Worm (Caenorhabditis elegans): ENCODE measurements around the gene srlf-11.

srlf-11 gene

ce11 chrIV:10902476-10902875, 16.7 kb upstream of the srlf-11 start:
- no peak for TF ChIP-seq ZK546.5 (tag; optimal IDR thresholded peaks at IDR 0.05)
- no peak for TF ChIP-seq fos-1 (tag; optimal IDR thresholded peaks at IDR 0.05)
- no peak for TF ChIP-seq nhr-76 (tag; optimal IDR thresholded peaks at IDR 0.05)
- no peak for TF ChIP-seq unc-62 (GFP tag; optimal IDR thresholded peaks at IDR 0.05)
- no peak for TF ChIP-seq daf-12 (tag; optimal IDR thresholded peaks at IDR 0.05)
- TF ChIP-seq egl-5 (tag; optimal IDR thresholded peaks at IDR 0.05): no peak
- TF ChIP-seq lin-15B (tag; optimal IDR thresholded peaks at IDR 0.05): no peak
- TF ChIP-seq mml-1 (tag; optimal IDR thresholded peaks at IDR 0.05): no peak
- no peak for TF ChIP-seq ztf-4 (tag; optimal IDR thresholded peaks at IDR 0.05)
- no peak for TF ChIP-seq sea-2 (GFP tag; optimal IDR thresholded peaks at IDR 0.05)
- TF ChIP-seq ceh-16 (tag; optimal IDR thresholded peaks at IDR 0.05): no peak
- TF ChIP-seq ama-1 (optimal IDR thresholded peaks at IDR 0.05): no peak
- no peak for TF ChIP-seq nhr-11 (tag; optimal IDR thresholded peaks at IDR 0.05)
- no peak for TF ChIP-seq fkh-2 (tag; optimal IDR thresholded peaks at IDR 0.05)
- no peak for TF ChIP-seq nhr-23 (tag; optimal IDR thresholded peaks at IDR 0.05)

ce11 chrIV:10900083-10900482, 14.3 kb upstream of the srlf-11 start, which contains the start of gene srlf-30:
TSS of gene srlf-30 (plus strand) at chrIV:10900383.
- TF ChIP-seq ama-1 (optimal IDR thresholded peaks at IDR 0.05) (no peak), eor-1 (tag; optimal IDR thresholded peaks at IDR 0.05) (no peak), snpc-4 (tag; optimal IDR thresholded peaks at IDR 0.05) (no peak), tbx-2 (tag; optimal IDR thresholded peaks at IDR 0.05) (no peak), fos-1 (tag; optimal IDR thresholded peaks at IDR 0.05) (no peak), egl-27 (tag; optimal IDR thresholded peaks at IDR 0.05) (no peak), skn-1 (tag; optimal IDR thresholded peaks at IDR 0.05) (no peak), jun-1 (tag; optimal IDR thresholded peaks at IDR 0.05) (no peak), ceh-82 (tag; optimal IDR thresholded peaks at IDR 0.05) (no peak), elt-3 (tag; optimal IDR thresholded peaks at IDR 0.05) (no peak), fkh-2 (tag; optimal IDR thresholded peaks at IDR 0.05) (no peak), unc-39 (tag; optimal IDR thresholded peaks at IDR 0.05) (no peak), pha-4 (tag; optimal IDR thresholded peaks at IDR 0.05) (no peak), elt-2 (tag; optimal IDR thresholded peaks at IDR 0.05) (no peak), nfya-1 (tag; optimal IDR thresholded peaks at IDR 0.05; ENCODE audit: insufficient read depth) (no peak), zag-1 (tag; optimal IDR thresholded peaks at IDR 0.05) (no peak)

- no peak for TF ChIP-seq ceh-28 (tag; optimal IDR thresholded peaks at IDR 0.05)
- no peak for TF ChIP-seq mml-1 (tag; optimal IDR thresholded peaks at IDR 0.05)
- no peak for TF ChIP-seq eor-1 (tag; optimal IDR thresholded peaks at IDR 0.05)
- TF ChIP-seq zag-1 (tag; optimal IDR thresholded peaks at IDR 0.05): no peak
- no peak for TF ChIP-seq egl-5 (tag; optimal IDR thresholded peaks at IDR 0.05)
- no peak for TF ChIP-seq fkh-10 (GFP tag; optimal IDR thresholded peaks at IDR 0.05)
- TF ChIP-seq skn-1 (tag; optimal IDR thresholded peaks at IDR 0.05): no peak
- no peak for TF ChIP-seq tbx-2 (tag; optimal IDR thresholded peaks at IDR 0.05)
- no peak for TF ChIP-seq lin-39 (tag; optimal IDR thresholded peaks at IDR 0.05)
- no peak for TF ChIP-seq daf-12 (tag; optimal IDR thresholded peaks at IDR 0.05)
- no peak for TF ChIP-seq nhr-237 (tag; optimal IDR thresholded peaks at IDR 0.05)
- TF ChIP-seq egl-27 (tag; optimal IDR thresholded peaks at IDR 0.05): no peak
- TF ChIP-seq lsy-12 (tag; optimal IDR thresholded peaks at IDR 0.05): no peak
- TF ChIP-seq sea-2 (GFP tag; optimal IDR thresholded peaks at IDR 0.05): no peak
- TF ChIP-seq ceh-16 (tag; optimal IDR thresholded peaks at IDR 0.05): no peak
- TF ChIP-seq ceh-9 (tag; optimal IDR thresholded peaks at IDR 0.05): no peak
- no peak for TF ChIP-seq nhr-12 (tag; optimal IDR thresholded peaks at IDR 0.05)
- TF ChIP-seq jun-1 (tag; optimal IDR thresholded peaks at IDR 0.05): no peak
Measured at ce11 chrIV:10899091-10899490, 13.3 kb upstream of the srlf-11 start, which contains the start of the genes F13E9.9 and F13E9.19. TSS of gene F13E9.9 (minus strand) at chrIV:10899191. TSS of gene F13E9.19 (plus strand) at chrIV:10899406.

ce11 chrIV:10898160-10898559, 12.3 kb upstream of the srlf-11 start:
- TF ChIP-seq elt-2 (tag; optimal IDR thresholded peaks at IDR 0.05) (no peak), hmg-11 (tag; optimal IDR thresholded peaks at IDR 0.05) (no peak), nhr-28 (tag; optimal IDR thresholded peaks at IDR 0.05) (no peak), elt-3 (tag; optimal IDR thresholded peaks at IDR 0.05) (no peak), nhr-43 (tag; optimal IDR thresholded peaks at IDR 0.05; ENCODE audit: poor library complexity, severe bottlenecking) (no peak), unc-62 (GFP tag; optimal IDR thresholded peaks at IDR 0.05) (no peak), sea-2 (GFP tag; optimal IDR thresholded peaks at IDR 0.05) (no peak), ceh-9 (tag; optimal IDR thresholded peaks at IDR 0.05) (no peak), pha-4 (tag; optimal IDR thresholded peaks at IDR 0.05) (no peak), skn-1 (tag; optimal IDR thresholded peaks at IDR 0.05) (no peak), nhr-67 (tag; optimal IDR thresholded peaks at IDR 0.05) (no peak), zag-1 (tag; optimal IDR thresholded peaks at IDR 0.05) (no peak), ama-1 (optimal IDR thresholded peaks at IDR 0.05) (no peak), ztf-11 (tag; optimal IDR thresholded peaks at IDR 0.05) (no peak), nfya-1 (tag; optimal IDR thresholded peaks at IDR 0.05; ENCODE audit: insufficient read depth) (no peak)
